Worm (Caenorhabditis elegans) whole organism, L1 larva: ENCODE measurements around the gene arl-1.

Experiments
- C16A3.4 ChIP-seq: fragments of 150-350 bp; optimal IDR thresholded peaks from 2 replicates; lab custom pipeline; 2014; ENCODE audit warnings: missing biosample characterization, missing genetic modification characterization
- F16B12.6 ChIP-seq: fragments of 150-350 bp; optimal IDR thresholded peaks from 2 replicates; lab custom pipeline; 2014; ENCODE audit warnings: missing biosample characterization, missing genetic modification characterization
- Y116A8C.19 ChIP-seq: sonication (generic microtip); optimal IDR thresholded peaks from 2 replicates; lab custom pipeline; 2016; ENCODE audit warnings: missing compliant biosample characterization, missing genetic modification characterization, borderline replicate concordance
- ama-1 ChIP-seq: fragments of 150-350 bp; optimal IDR thresholded peaks from 2 replicates; lab custom pipeline; 2014
- ceh-90 ChIP-seq: sonication (generic microtip); optimal IDR thresholded peaks from 2 replicates; lab custom pipeline; 2016; ENCODE audit warnings: missing genetic modification characterization, missing compliant biosample characterization
- ces-1 ChIP-seq: fragments of 150-350 bp; optimal IDR thresholded peaks from 2 replicates; lab custom pipeline; 2014; ENCODE audit warnings: missing biosample characterization, missing genetic modification reagents, missing genetic modification characterization
- dsc-1 ChIP-seq: sonication (generic microtip); optimal IDR thresholded peaks from 2 replicates; lab custom pipeline; 2016; ENCODE audit warnings: mild to moderate bottlenecking, missing genetic modification characterization, missing compliant biosample characterization
- efl-1 ChIP-seq, 4 experiments: fragments of 150-350 bp; optimal IDR thresholded peaks in 3 of 4; peaks in 1 of 4; 1 replicate in 1 of 4; 2 replicates in 3 of 4; lab custom pipeline; 2014; ENCODE audit warnings: missing biosample characterization in 2 of 4, missing genetic modification characterization in 2 of 4, missing genetic modification reagents in 2 of 4
- egl-13 ChIP-seq: sonication (generic microtip); optimal IDR thresholded peaks from 2 replicates; lab custom pipeline; 2016; ENCODE audit warnings: missing genotype, missing genetic modification reagents, missing genetic modification characterization, missing compliant biosample characterization
- elt-2 ChIP-seq: sonication (generic microtip); optimal IDR thresholded peaks from 2 replicates; lab custom pipeline; 2016; ENCODE audit warnings: missing genetic modification characterization, mild to moderate bottlenecking, inconsistent platforms, missing compliant biosample characterization, missing genetic modification reagents
- fkh-10 ChIP-seq: sonication (generic microtip); optimal IDR thresholded peaks from 2 replicates; lab custom pipeline; 2017; ENCODE audit warnings: missing biosample characterization, missing genetic modification reagents, missing genetic modification characterization
- fos-1 ChIP-seq: fragments of 150-350 bp; optimal IDR thresholded peaks from 2 replicates; lab custom pipeline; 2014; ENCODE audit warnings: missing biosample characterization, missing genetic modification characterization
- grh-1 ChIP-seq: fragments of 200-800 bp; sonication (Bioruptor generic); IDR thresholded peaks from 2 replicates; pipeline ENCODE4 v1.3.6; 2022; ENCODE audit warnings: missing genetic modification reagents, missing genetic modification characterization, missing compliant biosample characterization
- hlh-17 ChIP-seq: fragments of 200-800 bp; sonication (Bioruptor generic); optimal IDR thresholded peaks from 2 replicates; lab custom pipeline; 2018; ENCODE audit warnings: missing genetic modification characterization, mild to moderate bottlenecking, missing compliant biosample characterization, moderate library complexity, borderline replicate concordance
- hlh-4 ChIP-seq: sonication (generic microtip); optimal IDR thresholded peaks from 2 replicates; lab custom pipeline; 2016; ENCODE audit warnings: mild to moderate bottlenecking, missing genetic modification characterization, missing compliant biosample characterization
- hpl-2 ChIP-seq: fragments of 150-350 bp; optimal IDR thresholded peaks from 2 replicates; lab custom pipeline; 2014; ENCODE audit warnings: missing biosample characterization, missing genetic modification reagents, missing genetic modification characterization
- irx-1 ChIP-seq: sonication (generic microtip); optimal IDR thresholded peaks from 2 replicates; lab custom pipeline; 2016; ENCODE audit warnings: missing genetic modification characterization, missing compliant biosample characterization
- isw-1 ChIP-seq: fragments of 200-800 bp; sonication (Bioruptor generic); IDR thresholded peaks from 2 replicates; pipeline ENCODE4 v1.3.6; 2022; ENCODE audit warnings: missing genetic modification characterization, missing compliant biosample characterization
- lin-13 ChIP-seq: fragments of 150-350 bp; optimal IDR thresholded peaks from 2 replicates; lab custom pipeline; 2014; ENCODE audit warnings: missing biosample characterization, missing genetic modification reagents, missing genetic modification characterization
- lin-14 ChIP-seq: fragments of 200-800 bp; sonication (Bioruptor generic); optimal IDR thresholded peaks from 2 replicates; lab custom pipeline; 2018; ENCODE audit warnings: mild to moderate bottlenecking, missing genetic modification characterization, moderate library complexity, missing compliant biosample characterization
- lin-15B ChIP-seq: fragments of 150-350 bp; sonication (generic microtip); optimal IDR thresholded peaks from 3 replicates; lab custom pipeline; 2014; ENCODE audit warnings: missing biosample characterization, missing genetic modification characterization
- lin-39 ChIP-seq: fragments of 150-350 bp; optimal IDR thresholded peaks from 2 replicates; lab custom pipeline; 2014; ENCODE audit warnings: missing biosample characterization, missing genetic modification reagents, missing genetic modification characterization
- lsy-2 ChIP-seq, 2 experiments: fragments of 150-350 bp; optimal IDR thresholded peaks; 2 replicates each; lab custom pipeline; 2014; ENCODE audit warnings: missing biosample characterization in 2 of 2, missing genetic modification characterization in 2 of 2
- mab-9 ChIP-seq: fragments of 200-800 bp; sonication (Bioruptor generic); IDR thresholded peaks from 2 replicates; pipeline ENCODE4 v1.3.6; 2022; ENCODE audit warnings: missing genetic modification reagents, missing genetic modification characterization, missing compliant biosample characterization
- mep-1 ChIP-seq: fragments of 150-350 bp; optimal IDR thresholded peaks from 2 replicates; lab custom pipeline; 2014; ENCODE audit warnings: missing biosample characterization, missing genetic modification characterization
- nhr-20 ChIP-seq: sonication (generic microtip); optimal IDR thresholded peaks from 2 replicates; lab custom pipeline; 2016; ENCODE audit warnings: mild to moderate bottlenecking, missing genetic modification characterization, missing compliant biosample characterization
- nhr-237 ChIP-seq: fragments of 150-350 bp; optimal IDR thresholded peaks from 2 replicates; lab custom pipeline; 2014; ENCODE audit warnings: missing biosample characterization, missing genetic modification characterization
- nhr-28 ChIP-seq: fragments of 150-350 bp; optimal IDR thresholded peaks from 2 replicates; lab custom pipeline; 2014; ENCODE audit warnings: missing biosample characterization, missing genetic modification characterization
- nhr-47 ChIP-seq: sonication (generic microtip); optimal IDR thresholded peaks from 2 replicates; lab custom pipeline; 2016; ENCODE audit warnings: mild to moderate bottlenecking, missing genetic modification characterization, moderate library complexity, missing compliant biosample characterization
- nhr-71 ChIP-seq: sonication (generic microtip); optimal IDR thresholded peaks from 2 replicates; lab custom pipeline; 2016; ENCODE audit warnings: mild to moderate bottlenecking, missing genetic modification characterization, moderate library complexity, missing compliant biosample characterization
- nhr-76 ChIP-seq: sonication (generic microtip); optimal IDR thresholded peaks from 2 replicates; lab custom pipeline; 2017; ENCODE audit warnings: missing biosample characterization, missing genetic modification characterization
- nhr-77 ChIP-seq: fragments of 150-350 bp; optimal IDR thresholded peaks from 2 replicates; lab custom pipeline; 2014; ENCODE audit warnings: missing biosample characterization, missing genetic modification characterization
- nhr-84 ChIP-seq: sonication (generic microtip); optimal IDR thresholded peaks from 2 replicates; lab custom pipeline; 2017; ENCODE audit warnings: missing biosample characterization, missing genetic modification characterization
- pag-3 ChIP-seq: sonication (generic microtip); optimal IDR thresholded peaks from 2 replicates; lab custom pipeline; 2017; ENCODE audit warnings: missing genetic modification characterization, mild to moderate bottlenecking, missing compliant biosample characterization, antibody characterized with exemption, borderline replicate concordance; ENCODE audit not compliant: insufficient read depth
- rnt-1 ChIP-seq: sonication (generic microtip); optimal IDR thresholded peaks from 2 replicates; lab custom pipeline; 2016; ENCODE audit warnings: mild to moderate bottlenecking, missing genetic modification characterization, moderate library complexity, missing compliant biosample characterization
- skn-1 ChIP-seq: fragments of 150-350 bp; optimal IDR thresholded peaks from 2 replicates; lab custom pipeline; 2014; ENCODE audit warnings: missing biosample characterization, missing genetic modification characterization
- snu-23 ChIP-seq: sonication (generic microtip); optimal IDR thresholded peaks from 2 replicates; lab custom pipeline; 2016; ENCODE audit warnings: missing genetic modification characterization, missing compliant biosample characterization
- swsn-7 ChIP-seq: sonication (generic microtip); optimal IDR thresholded peaks from 2 replicates; lab custom pipeline; 2016; ENCODE audit warnings: missing genetic modification characterization, missing compliant biosample characterization
- tbx-2 ChIP-seq: sonication (generic microtip); optimal IDR thresholded peaks from 2 replicates; lab custom pipeline; 2016; ENCODE audit warnings: missing genetic modification characterization, missing compliant biosample characterization
- tlp-1 ChIP-seq: fragments of 150-350 bp; optimal IDR thresholded peaks from 2 replicates; lab custom pipeline; 2014; ENCODE audit warnings: missing biosample characterization, missing genetic modification characterization
- unc-130 ChIP-seq: fragments of 150-350 bp; optimal IDR thresholded peaks from 2 replicates; lab custom pipeline; 2017; ENCODE audit warnings: missing biosample characterization, missing genetic modification characterization, inconsistent platforms
- unc-62 ChIP-seq: fragments of 150-350 bp; optimal IDR thresholded peaks from 2 replicates; lab custom pipeline; 2014; ENCODE audit warnings: missing biosample characterization, missing genetic modification reagents, missing genetic modification characterization
- vab-15 ChIP-seq: sonication (generic microtip); optimal IDR thresholded peaks from 2 replicates; lab custom pipeline; 2017; ENCODE audit warnings: missing genotype, mild to moderate bottlenecking, missing genetic modification characterization, missing compliant biosample characterization
- zag-1 ChIP-seq: fragments of 150-350 bp; optimal IDR thresholded peaks from 2 replicates; lab custom pipeline; 2014; ENCODE audit warnings: missing biosample characterization, missing genetic modification characterization
- zip-4 ChIP-seq: fragments of 200-800 bp; sonication (Bioruptor generic); optimal IDR thresholded peaks from 2 replicates; lab custom pipeline; 2018; ENCODE audit warnings: mild to moderate bottlenecking, missing genetic modification characterization, moderate library complexity, missing compliant biosample characterization
- ztf-11 ChIP-seq, 2 experiments: sonication (generic microtip); optimal IDR thresholded peaks; 2 replicates each; lab custom pipeline; 2016 to 2017; ENCODE audit warnings: missing genetic modification characterization in 2 of 2, missing biosample characterization in 1 of 2, missing compliant biosample characterization in 1 of 2
- ztf-4 ChIP-seq: fragments of 150-350 bp; optimal IDR thresholded peaks from 2 replicates; lab custom pipeline; 2014; ENCODE audit warnings: missing biosample characterization, missing genetic modification characterization

arl-1 gene

ce11 chrII:8554568-8554967, 27.2 kb upstream of the arl-1 start:
- TF ChIP-seq hlh-4 (tag; lab: Kevin White, UChicago) (peak; percentile 92), nhr-71 (peak; percentile 27), fkh-10 (GFP tag; lab: Kevin White, UChicago) (no peak)

ce11 chrII:8556166-8556565, 25.6 kb upstream of the arl-1 start, which contains the start of gene glb-27:
Gene glb-27 (minus strand): TSS chrII:8556266.
- no peak for TF ChIP-seq nhr-28 (tag; lab: Kevin White, UChicago)
- no peak for TF ChIP-seq elt-2
- TF ChIP-seq ztf-4 (tag; lab: Kevin White, UChicago): no peak
- no peak for TF ChIP-seq isw-1
- TF ChIP-seq unc-62 (GFP tag; lab: Kevin White, UChicago): no peak
- no peak for TF ChIP-seq lin-14
- no peak for TF ChIP-seq tbx-2 (tag; lab: Kevin White, UChicago)
- no peak for TF ChIP-seq vab-15 (tag; lab: Kevin White, UChicago)
- no peak for TF ChIP-seq lin-39 (tag; lab: Kevin White, UChicago)
- no peak for TF ChIP-seq skn-1
- TF ChIP-seq fos-1 (tag; lab: Kevin White, UChicago): no peak

- peak; percentile 6 for TF ChIP-seq dsc-1 (tag; lab: Kevin White, UChicago)
- peak; percentile 43 for TF ChIP-seq ces-1 (GFP tag; lab: Kevin White, UChicago)
- peak; percentile 18 for TF ChIP-seq nhr-47
- TF ChIP-seq snu-23 (GFP tag; lab: Kevin White, UChicago): peak; percentile 13
- peak; percentile 46 for TF ChIP-seq lin-14
- TF ChIP-seq swsn-7 (tag; lab: Kevin White, UChicago): peak; percentile 12
- TF ChIP-seq zip-4: no peak
- peak; percentile 98 for TF ChIP-seq fkh-10 (GFP tag; lab: Kevin White, UChicago)
- TF ChIP-seq nhr-71: peak; percentile 9
- no peak for TF ChIP-seq mab-9 (GFP tag; lab: Robert Waterston, UW)
- no peak for TF ChIP-seq hpl-2 (GFP tag; lab: Kevin White, UChicago)
- TF ChIP-seq ztf-4 (tag; lab: Kevin White, UChicago): no peak
These were observed 22.6 kb upstream of the arl-1 start for ce11 chrII:8559188-8559587.

- TF ChIP-seq pag-3 (tag; lab: Kevin White, UChicago) (peak; percentile 69), elt-2 (peak; percentile 94), irx-1 (tag; lab: Kevin White, UChicago) (peak; percentile 96), ama-1 (lab: Kevin White, UChicago) (peak; percentile 91), ces-1 (GFP tag; lab: Kevin White, UChicago) (no peak), nhr-84 (no peak), lsy-2 (tag; optimal IDR thresholded peaks at IDR 0.05; lab: Kevin White, UChicago) (peak; percentile 98), ztf-11 (tag; optimal IDR thresholded peaks at IDR 0.05; lab: Kevin White, UChicago) (peak in 1 of 2 experiments; percentile 96), nhr-28 (tag; lab: Kevin White, UChicago) (no peak), rnt-1 (tag; lab: Kevin White, UChicago) (peak; percentile 98), unc-130 (peak; percentile 99), Y116A8C.19 (no peak), tlp-1 (tag; lab: Kevin White, UChicago) (no peak), nhr-77 (tag; lab: Kevin White, UChicago) (peak; percentile 100), egl-13 (peak; percentile 98), lin-15B (tag; lab: Kevin White, UChicago) (peak; percentile 100), F16B12.6 (peak; percentile 85), C16A3.4 (tag; lab: Kevin White, UChicago) (peak; percentile 100), grh-1 (GFP tag; lab: Robert Waterston, UW) (peak; percentile 97), efl-1 (optimal IDR thresholded peaks at IDR 0.05; lab: Kevin White, UChicago) (peak; percentile 98), efl-1 (GFP tag; optimal IDR thresholded peaks at IDR 0.05 in 1 of 2; lab: Kevin White, UChicago) (peak; percentile 91 to 100), hlh-17 (no peak), nhr-20 (tag; lab: Kevin White, UChicago) (peak; percentile 100), nhr-76 (peak; percentile 86), lin-13 (GFP tag; lab: Kevin White, UChicago) (peak; percentile 100), zag-1 (peak; percentile 69), nhr-237 (peak; percentile 99), ceh-90 (peak; percentile 9), lin-14 (peak; percentile 100), vab-15 (tag; lab: Kevin White, UChicago) (peak; percentile 99), mep-1 (peak; percentile 99)
These were observed 20.6 kb upstream of the arl-1 start, which contains the start of gene iff-2 for ce11 chrII:8561227-8561626. Gene iff-2 (minus strand): TSS chrII:8561367.
